Fruit fly (Drosophila melanogaster): ENCODE data around the gene daw.
A peak's percentile ranks its signal among the peaks of the same experiment; 100 is the strongest.

daw gene

DNA sequence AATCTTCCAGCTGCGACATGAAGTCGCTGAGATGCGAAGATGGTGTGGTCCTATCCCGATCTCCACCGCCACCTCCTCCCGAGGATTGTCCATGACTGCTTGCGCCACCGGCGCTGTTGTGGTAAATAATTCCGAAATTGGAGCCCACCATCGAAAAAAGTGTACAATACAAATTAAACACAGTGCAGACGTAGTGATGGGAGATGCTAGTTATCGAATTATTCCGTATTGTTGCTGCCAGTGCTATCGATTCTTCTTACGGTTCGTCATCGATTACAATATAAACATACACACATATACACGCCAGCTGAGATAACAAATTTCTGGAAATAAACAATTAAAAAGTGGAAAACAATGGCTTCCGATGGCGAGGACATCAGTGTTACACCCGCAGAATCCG lies 37.4 kb upstream of the daw start, which contains the start of the genes Taf10b and Taf10 (continued):
- no peak for TF ChIP-seq psq (GFP tag; optimal IDR thresholded peaks at IDR 0.05)
- no peak for TF ChIP-seq nerfin-1 (tag; optimal IDR thresholded peaks at IDR 0.05)
- TF ChIP-seq Hey (tag; optimal IDR thresholded peaks at IDR 0.05): no peak
- no peak for TF ChIP-seq CG7745 (tag; optimal IDR thresholded peaks at IDR 0.05)
- no peak for TF ChIP-seq CG10565 (GFP tag; optimal IDR thresholded peaks at IDR 0.05)
- no peak for TF ChIP-seq Asciz (GFP tag; optimal IDR thresholded peaks at IDR 0.05)
- TF ChIP-seq Dad (GFP tag; optimal IDR thresholded peaks at IDR 0.05): no peak
- no peak for TF ChIP-seq maf-S (GFP tag; optimal IDR thresholded peaks at IDR 0.05)
- TF ChIP-seq Dll (GFP tag; IDR thresholded peaks at IDR 0.05; ENCODE audit: partially characterized antibody): peak; percentile 85
- no peak for TF ChIP-seq CG7357 (GFP tag; IDR thresholded peaks at IDR 0.05)
- no peak for TF ChIP-seq shn (GFP tag; optimal IDR thresholded peaks at IDR 0.05)
- TF ChIP-seq pfk (GFP tag; optimal IDR thresholded peaks at IDR 0.05): no peak
- TF ChIP-seq Hr39 (optimal IDR thresholded peaks at IDR 0.05): no peak
- TF ChIP-seq CHES-1-like (GFP tag; optimal IDR thresholded peaks at IDR 0.05): peak; percentile 36
- peak; percentile 47 for TF ChIP-seq D19A (tag; optimal IDR thresholded peaks at IDR 0.05)
- no peak for TF ChIP-seq Elba2 (GFP tag; optimal IDR thresholded peaks at IDR 0.05)
- TF ChIP-seq gro (GFP tag; optimal IDR thresholded peaks at IDR 0.05): no peak
- no peak for TF ChIP-seq CG31224 (GFP tag; IDR thresholded peaks at IDR 0.05)
- TF ChIP-seq otp (GFP tag; IDR thresholded peaks at IDR 0.05): no peak
- TF ChIP-seq CG17612 (GFP tag; IDR thresholded peaks at IDR 0.05): no peak
- TF ChIP-seq dan (GFP tag; IDR thresholded peaks at IDR 0.05): no peak
- TF ChIP-seq CG12236 (GFP tag; optimal IDR thresholded peaks at IDR 0.05): no peak
- no peak for TF ChIP-seq salm (tag; optimal IDR thresholded peaks at IDR 0.05)
- TF ChIP-seq CG3726 (GFP tag; IDR thresholded peaks at IDR 0.05): no peak
- TF ChIP-seq CG1233 (GFP tag; optimal IDR thresholded peaks at IDR 0.05): no peak
- TF ChIP-seq CG5245 (GFP tag; optimal IDR thresholded peaks at IDR 0.05): no peak
- TF ChIP-seq CG6654 (GFP tag; optimal IDR thresholded peaks at IDR 0.05): no peak
- no peak for TF ChIP-seq sim (GFP tag; IDR thresholded peaks at IDR 0.05)
- no peak for TF ChIP-seq CG4404 (GFP tag; IDR thresholded peaks at IDR 0.05)
- no peak for TF ChIP-seq onecut (GFP tag; IDR thresholded peaks at IDR 0.05)
- no peak for TF ChIP-seq CG14050 (GFP tag; IDR thresholded peaks at IDR 0.05)
- TF ChIP-seq CG33557 (GFP tag; optimal IDR thresholded peaks at IDR 0.05): no peak
- TF ChIP-seq vfl (GFP tag; optimal IDR thresholded peaks at IDR 0.05): no peak
- TF ChIP-seq CG6254 (GFP tag; optimal IDR thresholded peaks at IDR 0.05): no peak
- TF ChIP-seq B-H1 (GFP tag; IDR thresholded peaks at IDR 0.05): no peak
- TF ChIP-seq CG4360 (GFP tag; IDR thresholded peaks at IDR 0.05): no peak
- 0 out of 2 replicates have a peak, but pooled peaks have one; percentile 12 for TF ChIP-seq CG32532 (GFP tag; IDR thresholded peaks at IDR 0.05)
- TF ChIP-seq CG30020 (tag; optimal IDR thresholded peaks at IDR 0.05): peak; percentile 40
- no peak for TF ChIP-seq z (GFP tag; IDR thresholded peaks at IDR 0.05)
- TF ChIP-seq Sin3A (optimal IDR thresholded peaks at IDR 0.05): no peak
- no peak for TF ChIP-seq CG10654 (GFP tag; optimal IDR thresholded peaks at IDR 0.05)
- no peak for TF ChIP-seq CG17359 (tag; optimal IDR thresholded peaks at IDR 0.05)
- TF ChIP-seq Hmx (GFP tag; optimal IDR thresholded peaks at IDR 0.05): no peak
- no peak for TF ChIP-seq CG6689 (GFP tag; IDR thresholded peaks at IDR 0.05)
- TF ChIP-seq Pdp1 (GFP tag; optimal IDR thresholded peaks at IDR 0.05): peak in 1 of 2 experiments; percentile 30
- TF ChIP-seq CG14441 (GFP tag; IDR thresholded peaks at IDR 0.05): no peak
- TF ChIP-seq CG4730 (GFP tag; IDR thresholded peaks at IDR 0.05): no peak
- TF ChIP-seq scrt (GFP tag; optimal IDR thresholded peaks at IDR 0.05): no peak
- TF ChIP-seq NfI (GFP tag; optimal IDR thresholded peaks at IDR 0.05): no peak
- TF ChIP-seq CG16813 (GFP tag; IDR thresholded peaks at IDR 0.05; ENCODE audit: partially characterized antibody): peak; percentile 73
- TF ChIP-seq CG7839 (tag; optimal IDR thresholded peaks at IDR 0.05): no peak
- TF ChIP-seq CG11093 (GFP tag; IDR thresholded peaks at IDR 0.05): no peak
- no peak for TF ChIP-seq al (GFP tag; IDR thresholded peaks at IDR 0.05)

Data from whole organism, embryonic.